Fruit fly (Drosophila melanogaster): ENCODE data around the gene CG31743.

Gene CG31743

DNA sequence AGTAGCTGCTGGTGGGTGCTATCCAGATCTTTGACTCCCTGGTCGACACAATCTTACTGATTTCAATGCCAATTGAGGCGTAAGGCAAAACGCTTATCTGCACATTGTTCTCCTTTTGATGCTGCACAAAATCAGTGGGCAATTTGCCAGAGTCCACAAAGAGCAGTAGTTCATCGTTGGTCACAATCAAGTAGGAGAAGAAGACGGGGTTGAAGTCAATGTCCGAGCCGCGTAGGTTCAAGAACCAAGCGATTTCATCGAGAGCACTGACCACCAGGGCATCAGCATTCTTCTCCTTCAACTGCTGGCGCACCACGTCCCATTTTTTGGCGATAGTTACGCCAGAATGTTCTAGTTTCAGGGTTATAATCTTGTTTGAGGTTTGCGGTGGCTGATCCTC is 30.0 kb downstream of the CG31743 start:
- no peak for TF ChIP-seq pan (optimal IDR thresholded peaks at IDR 0.05)
- no peak for TF ChIP-seq Dll (optimal IDR thresholded peaks at IDR 0.05)
- TF ChIP-seq psq (optimal IDR thresholded peaks at IDR 0.05), result no peak
- TF ChIP-seq usp (GFP tag; optimal IDR thresholded peaks at IDR 0.05), result no peak
- TF ChIP-seq EcR (GFP tag; optimal IDR thresholded peaks at IDR 0.05), result no peak
- no peak for TF ChIP-seq CG8478 (optimal IDR thresholded peaks at IDR 0.05)

dm6 chr2L:16910177-16910576 is 30.9 kb downstream of the CG31743 start, which contains the start of gene ApepP:
Gene ApepP (minus strand): TSS chr2L:16910418.
- TF ChIP-seq Dll (optimal IDR thresholded peaks at IDR 0.05) (no peak), CG8478 (optimal IDR thresholded peaks at IDR 0.05) (no peak), EcR (GFP tag; optimal IDR thresholded peaks at IDR 0.05) (no peak), pan (optimal IDR thresholded peaks at IDR 0.05) (no peak), psq (optimal IDR thresholded peaks at IDR 0.05) (no peak), usp (GFP tag; optimal IDR thresholded peaks at IDR 0.05) (no peak)

dm6 chr2L:16921825-16922224 is 42.5 kb downstream of the CG31743 start:
- TF ChIP-seq Dll (optimal IDR thresholded peaks at IDR 0.05) (no peak), EcR (GFP tag; optimal IDR thresholded peaks at IDR 0.05) (no peak), CG8478 (optimal IDR thresholded peaks at IDR 0.05) (no peak), usp (GFP tag; optimal IDR thresholded peaks at IDR 0.05) (no peak), psq (optimal IDR thresholded peaks at IDR 0.05) (no peak), pan (optimal IDR thresholded peaks at IDR 0.05) (no peak)

All from whole organism.